Fruit fly (Drosophila melanogaster) whole organism, prepupa: ENCODE results near the gene mrn.

Source experiments
- Blimp-1 ChIP-seq: fragments of 200-800 bp; sonication (Bioruptor generic); optimal IDR thresholded peaks from 3 replicates; lab custom pipeline; 2017; ENCODE audit warnings: missing biosample characterization, missing genetic modification characterization, mild to moderate bottlenecking, moderate library complexity, missing genetic modification reagents
- CG10631 ChIP-seq: fragments of 200-800 bp; sonication (Bioruptor generic); optimal IDR thresholded peaks from 2 replicates; lab custom pipeline; 2016; ENCODE audit warnings: missing biosample characterization, missing genetic modification characterization
- CG11762 ChIP-seq: fragments of 200-800 bp; sonication (Bioruptor generic); optimal IDR thresholded peaks from 3 replicates; lab custom pipeline; 2016; ENCODE audit warnings: missing biosample characterization, missing genetic modification characterization; ENCODE audit not compliant: insufficient read depth
- CG15336 ChIP-seq: fragments of 200-800 bp; sonication (Bioruptor generic); IDR thresholded peaks from 2 replicates; pipeline ENCODE4 v1.3.6; 2022; ENCODE audit warnings: missing biosample characterization, missing genetic modification characterization
- CG31627 ChIP-seq: fragments of 200-800 bp; sonication (Bioruptor generic); optimal IDR thresholded peaks from 3 replicates; lab custom pipeline; 2016; ENCODE audit warnings: missing biosample characterization, missing genetic modification characterization
- CG32006 ChIP-seq: fragments of 200-800 bp; sonication (Bioruptor generic); optimal IDR thresholded peaks from 3 replicates; lab custom pipeline; 2017; ENCODE audit warnings: missing biosample characterization, mild to moderate bottlenecking, missing genetic modification characterization
- CG4318 ChIP-seq: fragments of 200-800 bp; sonication (Bioruptor generic); optimal IDR thresholded peaks from 3 replicates; lab custom pipeline; 2017; ENCODE audit warnings: missing biosample characterization, mild to moderate bottlenecking, missing genetic modification characterization
- CG6276 ChIP-seq: fragments of 200-800 bp; sonication (Bioruptor generic); optimal IDR thresholded peaks from 2 replicates; lab custom pipeline; 2017; ENCODE audit warnings: missing biosample characterization, mild to moderate bottlenecking, missing genetic modification characterization
- CG6792 ChIP-seq: fragments of 200-800 bp; sonication (Bioruptor generic); optimal IDR thresholded peaks from 3 replicates; lab custom pipeline; 2016; ENCODE audit warnings: missing biosample characterization, missing genetic modification characterization
- CG6808 ChIP-seq: fragments of 200-800 bp; sonication (Bioruptor generic); optimal IDR thresholded peaks from 3 replicates; lab custom pipeline; 2017; ENCODE audit warnings: missing biosample characterization, missing genetic modification characterization, mild to moderate bottlenecking, moderate library complexity, missing genetic modification reagents
- CG6854 ChIP-seq: fragments of 200-800 bp; sonication (Bioruptor generic); optimal IDR thresholded peaks from 2 replicates; lab custom pipeline; 2017; ENCODE audit warnings: missing biosample characterization, mild to moderate bottlenecking, missing genetic modification characterization
- CG8632 ChIP-seq: fragments of 200-800 bp; sonication (Bioruptor generic); optimal IDR thresholded peaks from 3 replicates; lab custom pipeline; 2016; ENCODE audit warnings: missing biosample characterization, missing genetic modification characterization
- CG9139 ChIP-seq: fragments of 200-800 bp; sonication (Bioruptor generic); optimal IDR thresholded peaks from 3 replicates; lab custom pipeline; 2017; ENCODE audit warnings: missing biosample characterization, mild to moderate bottlenecking, missing genetic modification characterization
- Eip78C ChIP-seq: fragments of 200-800 bp; sonication (Bioruptor generic); peaks from one replicate; lab custom pipeline; 2016; ENCODE audit warnings: missing biosample characterization, missing genetic modification characterization
- Ets21C ChIP-seq: fragments of 200-800 bp; sonication (Bioruptor generic); optimal IDR thresholded peaks from 3 replicates; lab custom pipeline; 2016; ENCODE audit warnings: missing biosample characterization, missing genetic modification characterization
- Ets96B ChIP-seq: fragments of 200-800 bp; optimal IDR thresholded peaks from 2 replicates; lab custom pipeline; 2019; ENCODE audit warnings: missing biosample characterization, mild to moderate bottlenecking, missing genetic modification characterization, moderate library complexity
- Gug ChIP-seq: fragments of 200-800 bp; sonication (Bioruptor generic); IDR thresholded peaks from 2 replicates; pipeline ENCODE4 v1.3.6; 2022; ENCODE audit warnings: missing biosample characterization, missing genetic modification characterization
- Hr38 ChIP-seq: sonication (Bioruptor generic); optimal IDR thresholded peaks from 2 replicates; lab custom pipeline; 2016; ENCODE audit warnings: missing biosample characterization, missing genetic modification characterization
- Lpt ChIP-seq: fragments of 200-800 bp; sonication (Bioruptor generic); optimal IDR thresholded peaks from 3 replicates; lab custom pipeline; 2016; ENCODE audit warnings: missing biosample characterization, missing genetic modification characterization
- Smox ChIP-seq: fragments of 200-800 bp; sonication (Bioruptor generic); optimal IDR thresholded peaks from 3 replicates; lab custom pipeline; 2016; ENCODE audit warnings: missing biosample characterization, missing genetic modification characterization
- Sox102F ChIP-seq: fragments of 200-800 bp; sonication (Bioruptor generic); optimal IDR thresholded peaks from 2 replicates; lab custom pipeline; 2016; ENCODE audit warnings: missing biosample characterization, mild to moderate bottlenecking, missing genetic modification characterization
- cyc ChIP-seq: fragments of 200-800 bp; sonication (Bioruptor generic); optimal IDR thresholded peaks from 3 replicates; lab custom pipeline; 2016; ENCODE audit warnings: missing biosample characterization, missing genetic modification characterization
- dsx ChIP-seq: fragments of 200-800 bp; optimal IDR thresholded peaks from 3 replicates; lab custom pipeline; 2019; ENCODE audit warnings: missing biosample characterization, mild to moderate bottlenecking, missing genetic modification characterization, moderate library complexity; ENCODE audit not compliant: poor library complexity, severe bottlenecking
- eg ChIP-seq: fragments of 200-800 bp; sonication (Bioruptor generic); IDR thresholded peaks from 3 replicates; pipeline ENCODE4 v1.3.6; 2022; ENCODE audit warnings: missing biosample characterization, missing genetic modification characterization
- esn ChIP-seq: fragments of 200-800 bp; sonication (Bioruptor generic); optimal IDR thresholded peaks from 2 replicates; lab custom pipeline; 2016; ENCODE audit warnings: missing biosample characterization, mild to moderate bottlenecking, missing genetic modification characterization, moderate library complexity
- fd59A ChIP-seq: fragments of 200-800 bp; sonication (Bioruptor generic); optimal IDR thresholded peaks from 2 replicates; lab custom pipeline; 2017; ENCODE audit warnings: missing biosample characterization, mild to moderate bottlenecking, missing genetic modification characterization, missing genetic modification reagents
- fd85E ChIP-seq: fragments of 200-800 bp; sonication (Bioruptor generic); optimal IDR thresholded peaks from 3 replicates; lab custom pipeline; 2016; ENCODE audit warnings: missing biosample characterization, missing genetic modification characterization
- net ChIP-seq: fragments of 200-800 bp; sonication (Bioruptor generic); optimal IDR thresholded peaks from 3 replicates; lab custom pipeline; 2016; ENCODE audit warnings: missing biosample characterization, missing genetic modification characterization
- pdm3 ChIP-seq: fragments of 200-800 bp; sonication (Bioruptor generic); optimal IDR thresholded peaks from 3 replicates; lab custom pipeline; 2016; ENCODE audit warnings: missing biosample characterization, missing genetic modification characterization
- spab ChIP-seq: fragments of 200-800 bp; sonication (Bioruptor generic); optimal IDR thresholded peaks from 2 replicates; lab custom pipeline; 2017; ENCODE audit warnings: missing biosample characterization, mild to moderate bottlenecking, missing genetic modification characterization, missing genetic modification reagents
- ss ChIP-seq, 2 experiments: fragments of 200-800 bp; sonication (Bioruptor generic); optimal IDR thresholded peaks; 2 replicates in 1 of 2; 3 replicates in 1 of 2; lab custom pipeline; 2017 to 2018; ENCODE audit warnings: mild to moderate bottlenecking in 2 of 2, missing biosample characterization in 2 of 2, missing genetic modification characterization in 2 of 2, moderate library complexity in 1 of 2
- svp ChIP-seq: fragments of 200-800 bp; sonication (Bioruptor generic); peaks from one replicate; lab custom pipeline; 2016; ENCODE audit warnings: missing biosample characterization, missing genetic modification characterization
- topi ChIP-seq: fragments of 200-800 bp; sonication (Bioruptor generic); optimal IDR thresholded peaks from 3 replicates; lab custom pipeline; 2016; ENCODE audit warnings: missing biosample characterization, missing genetic modification characterization
- vri ChIP-seq: fragments of 200-800 bp; sonication (Bioruptor generic); optimal IDR thresholded peaks from 3 replicates; lab custom pipeline; 2016; ENCODE audit warnings: missing biosample characterization, mild to moderate bottlenecking, missing genetic modification characterization

mrn gene

DNA sequence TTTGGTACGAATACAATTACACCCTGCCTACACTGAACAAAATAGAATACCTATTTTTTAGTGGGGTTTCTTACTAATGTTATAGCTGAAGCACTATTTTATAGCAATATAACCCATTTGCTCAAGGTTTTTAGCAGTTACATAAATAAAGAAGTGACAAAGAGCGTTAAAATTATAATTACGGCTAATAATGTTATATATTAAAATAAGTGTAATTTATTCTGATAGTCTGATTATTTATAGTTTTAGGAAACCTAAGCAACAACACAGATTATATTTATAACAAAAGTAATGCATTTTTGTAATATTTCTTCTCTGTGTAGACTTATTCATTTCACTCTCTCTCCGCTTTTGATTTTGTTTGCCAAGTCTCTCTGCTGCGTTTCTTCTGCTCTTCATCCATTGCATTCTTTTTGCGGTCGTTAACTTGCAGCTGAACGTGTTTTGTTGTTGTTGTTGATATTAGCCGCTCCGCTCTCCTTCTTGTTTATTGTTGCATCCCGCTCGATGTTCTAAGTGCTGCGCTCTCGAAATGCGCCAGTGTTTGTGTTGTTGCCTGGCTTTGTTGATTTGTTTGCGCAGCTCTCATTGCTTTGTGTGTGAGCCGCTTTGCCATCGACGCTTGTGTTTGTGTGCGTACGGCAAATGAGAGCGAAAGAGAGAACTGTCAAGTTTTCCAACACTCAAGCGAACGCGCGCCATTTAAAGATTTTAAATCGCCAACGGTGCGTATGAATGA, 45.5 kb upstream of the mrn start (continued):
- TF ChIP-seq CG4318 (GFP tag; lab: Kevin White, UChicago): peak; percentile 98
- peak; percentile 94 for TF ChIP-seq Blimp-1 (GFP tag; lab: Kevin White, UChicago)
- peak; percentile 94 for TF ChIP-seq Smox (GFP tag; lab: Kevin White, UChicago)
- TF ChIP-seq CG9139 (GFP tag; lab: Kevin White, UChicago): peak; percentile 87
- TF ChIP-seq CG6854: peak; percentile 82
- peak; percentile 98 for TF ChIP-seq esn (GFP tag; lab: Kevin White, UChicago)
- no peak for TF ChIP-seq Hr38 (GFP tag; lab: Kevin White, UChicago)
- peak; percentile 84 to 92 for TF ChIP-seq ss (GFP tag; optimal IDR thresholded peaks at IDR 0.05; lab: Kevin White, UChicago)
- peak; percentile 91 for TF ChIP-seq eg (GFP tag; lab: Robert Waterston, UW)
- TF ChIP-seq Ets96B: peak; percentile 94
- peak; percentile 91; the same call in 1 of the 2 replicates for TF ChIP-seq Gug (GFP tag; lab: Robert Waterston, UW)
- peak; percentile 99 for TF ChIP-seq CG32006 (GFP tag; lab: Kevin White, UChicago)
- TF ChIP-seq cyc (GFP tag; lab: Kevin White, UChicago): peak; percentile 92
- peak; percentile 95 for TF ChIP-seq topi (GFP tag; lab: Kevin White, UChicago)
- peak; percentile 49 for TF ChIP-seq vri (GFP tag; lab: Kevin White, UChicago)
- TF ChIP-seq net (GFP tag; lab: Kevin White, UChicago): peak; percentile 92
- peak; percentile 84 for TF ChIP-seq Ets21C (GFP tag; lab: Kevin White, UChicago)
- TF ChIP-seq CG6276: peak; percentile 97
- peak; percentile 98 for TF ChIP-seq Eip78C (GFP tag; lab: Kevin White, UChicago)
- TF ChIP-seq fd59A (GFP tag; lab: Kevin White, UChicago): peak; percentile 90

DNA sequence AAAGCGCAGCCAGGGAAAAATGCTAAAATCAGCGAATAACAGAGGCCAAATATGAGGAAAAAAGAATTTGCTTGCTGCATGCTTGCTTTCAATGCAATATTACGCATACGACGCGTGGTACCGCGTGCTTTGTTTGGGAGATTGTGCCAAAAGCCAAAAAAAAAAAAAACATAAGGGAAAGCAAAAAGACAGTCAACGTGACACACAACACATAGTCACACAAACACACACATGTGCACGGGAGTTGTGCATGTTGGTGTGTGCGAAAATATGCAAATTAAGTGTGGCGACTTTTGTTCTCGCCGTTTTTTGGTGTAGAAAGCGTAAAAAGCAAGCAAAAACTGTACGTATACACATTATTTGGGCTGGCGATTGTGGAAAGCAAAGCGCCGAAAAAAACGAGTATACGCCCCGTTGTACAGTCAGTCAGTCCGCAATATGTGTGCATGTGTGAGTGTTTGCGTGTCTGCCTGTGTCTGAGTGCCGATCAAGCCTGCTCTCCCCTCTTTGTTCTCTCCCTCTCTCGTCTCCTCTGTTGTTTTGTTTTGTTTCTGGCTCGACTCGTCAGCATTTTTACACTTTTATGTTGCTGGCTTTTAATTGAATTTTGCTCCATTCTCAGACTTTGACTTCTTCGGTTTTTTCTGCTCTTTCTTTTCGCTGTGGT, 44.7 kb upstream of the mrn start:
- no peak for TF ChIP-seq CG4318 (GFP tag; lab: Kevin White, UChicago)
- no peak for TF ChIP-seq CG31627 (GFP tag; lab: Kevin White, UChicago)
- TF ChIP-seq Sox102F: no peak
- TF ChIP-seq esn (GFP tag; lab: Kevin White, UChicago): no peak
- TF ChIP-seq fd59A (GFP tag; lab: Kevin White, UChicago): no peak
- no peak for TF ChIP-seq Lpt (GFP tag; lab: Kevin White, UChicago)
- no peak for TF ChIP-seq spab (GFP tag; lab: Kevin White, UChicago)
- no peak for TF ChIP-seq CG6792 (GFP tag; lab: Kevin White, UChicago)
- no peak for TF ChIP-seq CG9139 (GFP tag; lab: Kevin White, UChicago)
- peak; percentile 16; the same call in 1 of the 3 replicates for TF ChIP-seq eg (GFP tag; lab: Robert Waterston, UW)
- TF ChIP-seq Hr38 (GFP tag; lab: Kevin White, UChicago): no peak
- peak; percentile 41; the same call in 1 of the 2 replicates for TF ChIP-seq CG15336 (GFP tag; lab: Robert Waterston, UW)
- TF ChIP-seq svp (GFP tag; lab: Kevin White, UChicago): peak; percentile 59
- no peak for TF ChIP-seq vri (GFP tag; lab: Kevin White, UChicago)
- no peak for TF ChIP-seq pdm3 (GFP tag; lab: Kevin White, UChicago)
- no peak for TF ChIP-seq CG11762 (GFP tag; lab: Kevin White, UChicago)
- no peak for TF ChIP-seq CG10631 (GFP tag; lab: Kevin White, UChicago)
- no peak for TF ChIP-seq Ets21C (GFP tag; lab: Kevin White, UChicago)
- TF ChIP-seq CG8632 (GFP tag; lab: Kevin White, UChicago): no peak
- TF ChIP-seq, all 60 proteins: peak for 3

DNA sequence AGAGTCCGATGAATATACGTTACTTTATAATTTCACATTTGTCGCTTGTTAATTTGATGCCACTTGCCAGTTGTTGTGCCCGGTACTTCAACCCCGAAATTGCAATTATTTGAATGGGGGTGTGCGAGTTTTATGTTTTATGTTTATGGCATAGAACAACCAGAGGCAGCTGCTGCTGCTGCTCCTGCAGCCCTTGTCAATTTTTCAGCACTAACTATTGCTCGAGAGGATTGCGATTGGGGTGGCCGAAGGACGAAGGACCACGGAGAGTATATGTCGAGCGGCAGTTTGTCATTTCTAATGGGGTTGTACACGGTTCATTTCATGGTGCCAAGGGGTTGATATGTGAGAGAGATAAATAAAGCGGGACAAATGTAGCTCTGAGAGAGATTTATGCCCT, 43.8 kb upstream of the mrn start:
- peak; percentile 13 for TF ChIP-seq svp (GFP tag; lab: Kevin White, UChicago)
- TF ChIP-seq esn (GFP tag; lab: Kevin White, UChicago): no peak
- TF ChIP-seq fd85E (GFP tag; lab: Kevin White, UChicago): no peak
- TF ChIP-seq CG11762 (GFP tag; lab: Kevin White, UChicago): no peak
- TF ChIP-seq dsx (GFP tag; lab: Kevin White, UChicago): no peak
- no peak for TF ChIP-seq CG6808 (GFP tag; lab: Kevin White, UChicago)
